Worm (Caenorhabditis elegans) whole organism, L4 larva: ENCODE data around the gene nhr-52.
A peak's percentile ranks its signal among the peaks of the same experiment; 100 is the strongest.

Experiments used
- D1046.2 ChIP-seq: fragments of 200-800 bp; sonication (Bioruptor generic); IDR thresholded peaks from 2 replicates; pipeline ENCODE4 v1.3.6; 2022; ENCODE audit warnings: missing genetic modification characterization, missing compliant biosample characterization
- F10B5.3 ChIP-seq: sonication (generic microtip); optimal IDR thresholded peaks from 2 replicates; lab custom pipeline; 2016; ENCODE audit warnings: mild to moderate bottlenecking, missing genetic modification characterization, missing compliant biosample characterization
- F37D6.2 ChIP-seq: sonication (generic microtip); optimal IDR thresholded peaks from 2 replicates; lab custom pipeline; 2016; ENCODE audit warnings: mild to moderate bottlenecking, missing genetic modification characterization, missing compliant biosample characterization
- F44E2.7 ChIP-seq: fragments of 200-800 bp; sonication (Bioruptor generic); IDR thresholded peaks from 2 replicates; pipeline ENCODE4 v2.1.2; 2022; ENCODE audit warnings: missing genetic modification characterization, missing compliant biosample characterization
- F49E8.2 ChIP-seq: sonication (generic microtip); optimal IDR thresholded peaks from 2 replicates; lab custom pipeline; 2016; ENCODE audit warnings: missing compliant biosample characterization, mild to moderate bottlenecking, missing genetic modification characterization, borderline replicate concordance
- Y48G9A.11 ChIP-seq: fragments of 200-800 bp; sonication (Bioruptor generic); IDR thresholded peaks from 2 replicates; pipeline ENCODE4 v1.3.6; 2022; ENCODE audit warnings: missing genetic modification reagents, missing genetic modification characterization, missing compliant biosample characterization
- Y75B8A.6 ChIP-seq: fragments of 200-800 bp; sonication (Bioruptor generic); IDR thresholded peaks from 2 replicates; pipeline ENCODE4 v1.3.6; 2022; ENCODE audit warnings: missing genetic modification reagents, missing genetic modification characterization, missing compliant biosample characterization
- ZK337.2 ChIP-seq: fragments of 200-800 bp; sonication (Bioruptor generic); IDR thresholded peaks from 2 replicates; pipeline ENCODE4 v1.3.6; 2022; ENCODE audit warnings: missing genetic modification reagents, missing genetic modification characterization, missing compliant biosample characterization
- ZK546.5 ChIP-seq, 2 experiments: sonication (generic microtip); optimal IDR thresholded peaks; 2 replicates each; lab custom pipeline; 2017; ENCODE audit warnings: missing biosample characterization in 2 of 2, missing genetic modification characterization in 2 of 2
- aha-1 ChIP-seq: fragments of 150-350 bp; peaks from one replicate; lab custom pipeline; 2014; ENCODE audit warnings: missing biosample characterization, missing genetic modification characterization
- ama-1 ChIP-seq: fragments of 150-350 bp; optimal IDR thresholded peaks from 2 replicates; lab custom pipeline; 2014; ENCODE audit warnings: inconsistent platforms, mixed read lengths
- attf-4 ChIP-seq: sonication (generic microtip); optimal IDR thresholded peaks from 3 replicates; lab custom pipeline; 2017; ENCODE audit warnings: missing biosample characterization, missing genetic modification characterization
- ceh-44 ChIP-seq: fragments of 200-800 bp; sonication (Bioruptor generic); IDR thresholded peaks from 2 replicates; pipeline ENCODE4 v1.3.6; 2022; ENCODE audit warnings: missing genetic modification reagents, missing genetic modification characterization, missing compliant biosample characterization
- ceh-82 ChIP-seq: sonication (generic microtip); optimal IDR thresholded peaks from 2 replicates; lab custom pipeline; 2017; ENCODE audit warnings: missing biosample characterization, missing genetic modification characterization
- dmd-6 ChIP-seq: fragments of 200-800 bp; sonication (Bioruptor generic); IDR thresholded peaks from 2 replicates; pipeline ENCODE4 v1.3.6; 2022; ENCODE audit warnings: missing genetic modification reagents, missing genetic modification characterization, missing compliant biosample characterization
- egl-43 ChIP-seq: fragments of 200-800 bp; sonication (Bioruptor generic); IDR thresholded peaks from 2 replicates; pipeline ENCODE4 v1.3.6; 2022; ENCODE audit warnings: missing genetic modification reagents, missing genetic modification characterization, missing compliant biosample characterization
- fos-1 ChIP-seq: fragments of 150-350 bp; optimal IDR thresholded peaks from 2 replicates; lab custom pipeline; 2014; ENCODE audit warnings: missing biosample characterization, missing genetic modification characterization
- gei-8 ChIP-seq: fragments of 200-800 bp; sonication (Bioruptor generic); optimal IDR thresholded peaks from 2 replicates; lab custom pipeline; 2018; ENCODE audit warnings: mild to moderate bottlenecking, missing genetic modification characterization, missing compliant biosample characterization
- hif-1 ChIP-seq, 2 experiments: sonication (generic microtip); optimal IDR thresholded peaks; 2 replicates each; lab custom pipeline; 2016 to 2017; ENCODE audit warnings: missing compliant biosample characterization in 2 of 2, missing genetic modification characterization in 2 of 2, missing genetic modification reagents in 2 of 2, missing genotype in 2 of 2, mild to moderate bottlenecking in 1 of 2
- hlh-11 ChIP-seq: fragments of 200-800 bp; sonication (Bioruptor generic); optimal IDR thresholded peaks from 2 replicates; lab custom pipeline; 2018; ENCODE audit warnings: mild to moderate bottlenecking, missing genetic modification characterization, missing compliant biosample characterization
- hlh-30 ChIP-seq: sonication (generic microtip); optimal IDR thresholded peaks from 2 replicates; lab custom pipeline; 2017; ENCODE audit warnings: antibody characterized with exemption, mild to moderate bottlenecking, missing genetic modification characterization, missing compliant biosample characterization; ENCODE audit not compliant: insufficient read depth
- lin-15B ChIP-seq: fragments of 150-350 bp; sonication (generic microtip); optimal IDR thresholded peaks from 3 replicates; lab custom pipeline; 2014; ENCODE audit warnings: missing biosample characterization, missing genetic modification characterization
- lsy-2 ChIP-seq, 2 experiments: fragments of 150-350 bp in 1 of 2; sonication (generic microtip) in 1 of 2; optimal IDR thresholded peaks; 2 replicates each; lab custom pipeline; 2014 to 2017; ENCODE audit warnings: missing biosample characterization in 2 of 2, missing genetic modification characterization in 2 of 2
- mep-1 ChIP-seq: fragments of 150-350 bp; sonication (generic microtip); optimal IDR thresholded peaks from 3 replicates; lab custom pipeline; 2014; ENCODE audit warnings: missing biosample characterization, missing genetic modification characterization
- nhr-11 ChIP-seq: fragments of 150-350 bp; optimal IDR thresholded peaks from 2 replicates; lab custom pipeline; 2014; ENCODE audit warnings: missing biosample characterization, missing genetic modification characterization
- nhr-111 ChIP-seq: fragments of 200-800 bp; sonication (Bioruptor generic); optimal IDR thresholded peaks from 2 replicates; lab custom pipeline; 2018; ENCODE audit warnings: mild to moderate bottlenecking, missing genetic modification characterization, missing compliant biosample characterization
- nhr-25 ChIP-seq: sonication (generic microtip); optimal IDR thresholded peaks from 2 replicates; lab custom pipeline; 2017; ENCODE audit warnings: missing genetic modification characterization, mild to moderate bottlenecking, missing compliant biosample characterization, antibody characterized with exemption, moderate library complexity, borderline replicate concordance; ENCODE audit not compliant: insufficient read depth
- nhr-28 ChIP-seq: fragments of 150-350 bp; optimal IDR thresholded peaks from 2 replicates; lab custom pipeline; 2014; ENCODE audit warnings: missing biosample characterization, missing genetic modification characterization
- nhr-41 ChIP-seq: fragments of 200-800 bp; sonication (Bioruptor generic); IDR thresholded peaks from 2 replicates; pipeline ENCODE4 v1.3.6; 2022; ENCODE audit warnings: missing genetic modification reagents, missing genetic modification characterization, missing compliant biosample characterization
- nhr-48 ChIP-seq: sonication (generic microtip); optimal IDR thresholded peaks from 2 replicates; lab custom pipeline; 2016; ENCODE audit warnings: mild to moderate bottlenecking, missing genetic modification characterization, missing compliant biosample characterization
- tra-1 ChIP-seq: fragments of 200-800 bp; sonication (Bioruptor generic); IDR thresholded peaks from 2 replicates; pipeline ENCODE4 v1.3.6; 2022; ENCODE audit warnings: missing genetic modification reagents, missing genetic modification characterization, missing compliant biosample characterization
- unc-62 ChIP-seq, 3 experiments: fragments of 150-350 bp in 1 of 3; sonication (generic microtip); optimal IDR thresholded peaks in 2 of 3; peaks in 1 of 3; 1 replicate in 1 of 3; 2 replicates in 2 of 3; lab custom pipeline; 2014 to 2017; ENCODE audit warnings: missing biosample characterization in 3 of 3, missing genetic modification characterization in 3 of 3, missing genetic modification reagents in 3 of 3, missing genotype in 1 of 3
- zfp-3 ChIP-seq: fragments of 200-800 bp; sonication (Bioruptor generic); conservative IDR thresholded peaks from 2 replicates; pipeline ENCODE4 v1.3.6; 2022; ENCODE audit warnings: missing genetic modification reagents, missing genetic modification characterization, missing compliant biosample characterization
- ztf-11 ChIP-seq: fragments of 150-350 bp; optimal IDR thresholded peaks from 2 replicates; lab custom pipeline; 2014; ENCODE audit warnings: missing biosample characterization, missing genetic modification characterization

The nhr-52 gene

ce11 chrV:15652147-15652546 lies 25.2 kb upstream of the nhr-52 start (continued):
- TF ChIP-seq nhr-111 (GFP tag; lab: Kevin White, UChicago) (no peak), ZK546.5 (tag; optimal IDR thresholded peaks at IDR 0.05; lab: Kevin White, UChicago) (no peak), egl-43 (GFP tag; lab: Robert Waterston, UW) (0 out of 2 replicates have a peak, but pooled peaks have one; percentile 44), F37D6.2 (tag; lab: Kevin White, UChicago) (no peak), zfp-3 (GFP tag; lab: Robert Waterston, UW) (no peak), Y48G9A.11 (GFP tag; lab: Robert Waterston, UW) (no peak)

ce11 chrV:15654124-15654523 lies 23.2 kb upstream of the nhr-52 start, which contains the start of gene F53E4.2:
Gene F53E4.2 (plus strand): TSS chrV:15654424.
- TF ChIP-seq D1046.2 (GFP tag; lab: Robert Waterston, UW) (0 out of 2 replicates have a peak, but pooled peaks have one; percentile 16), ceh-82 (tag; lab: Kevin White, UChicago) (no peak), attf-4 (no peak), ama-1 (lab: Kevin White, UChicago) (no peak), nhr-41 (GFP tag; lab: Robert Waterston, UW) (no peak), hlh-11 (tag; lab: Kevin White, UChicago) (no peak)
- TF ChIP-seq, all 104 proteins: peak for 1

- TF ChIP-seq hlh-11 (tag; lab: Kevin White, UChicago), result peak; percentile 49
- peak; percentile 49 for TF ChIP-seq dmd-6 (GFP tag; lab: Robert Waterston, UW)
- no peak for TF ChIP-seq lin-15B (tag; lab: Kevin White, UChicago)
- no peak for TF ChIP-seq nhr-48 (tag; lab: Kevin White, UChicago)
- TF ChIP-seq Y48G9A.11 (GFP tag; lab: Robert Waterston, UW), result no peak
- peak; percentile 98 for TF ChIP-seq aha-1 (tag; lab: Kevin White, UChicago)
- no peak for TF ChIP-seq hif-1 (tag; optimal IDR thresholded peaks at IDR 0.05; lab: Kevin White, UChicago)
- no peak for TF ChIP-seq ceh-44 (GFP tag; lab: Robert Waterston, UW)
- TF ChIP-seq D1046.2 (GFP tag; lab: Robert Waterston, UW), result no peak
- peak; percentile 4 for TF ChIP-seq nhr-11 (tag; lab: Kevin White, UChicago)
- no peak for TF ChIP-seq Y75B8A.6
These were observed 18.9 kb upstream of the nhr-52 start for ce11 chrV:15658262-15659060.

- TF ChIP-seq ZK337.2 (GFP tag; lab: Robert Waterston, UW), result no peak
- TF ChIP-seq tra-1 (GFP tag; lab: Robert Waterston, UW), result 0 out of 2 replicates have a peak, but pooled peaks have one; percentile 7
- peak; percentile 44 for TF ChIP-seq mep-1 (tag; lab: Kevin White, UChicago)
- peak; percentile 10 for TF ChIP-seq hlh-11 (tag; lab: Kevin White, UChicago)
- no peak for TF ChIP-seq F44E2.7
- TF ChIP-seq fos-1 (tag; lab: Kevin White, UChicago), result no peak
- no peak for TF ChIP-seq F49E8.2 (tag; lab: Kevin White, UChicago)
- no peak for TF ChIP-seq lsy-2 (tag; optimal IDR thresholded peaks at IDR 0.05; lab: Kevin White, UChicago)
- peak; percentile 55 for TF ChIP-seq hlh-30
- no peak for TF ChIP-seq F10B5.3 (tag; lab: Kevin White, UChicago)
- peak in 1 of 2 experiments; percentile 97 for TF ChIP-seq unc-62 (GFP tag; optimal IDR thresholded peaks at IDR 0.05 in 1 of 2; lab: Kevin White, UChicago)
- no peak for TF ChIP-seq unc-62 (tag; optimal IDR thresholded peaks at IDR 0.05; lab: Kevin White, UChicago)
- TF ChIP-seq gei-8 (GFP tag; lab: Kevin White, UChicago), result no peak
- TF ChIP-seq aha-1 (tag; lab: Kevin White, UChicago), result no peak
- TF ChIP-seq nhr-41 (GFP tag; lab: Robert Waterston, UW), result 0 out of 2 replicates have a peak, but pooled peaks have one; percentile 6
- no peak for TF ChIP-seq ztf-11 (tag; lab: Kevin White, UChicago)
- peak; percentile 94 for TF ChIP-seq nhr-25
- TF ChIP-seq nhr-28, result peak; percentile 20
These were observed 16.3 kb upstream of the nhr-52 start for ce11 chrV:15661003-15661402.
